Worm (Caenorhabditis elegans): ENCODE data around the gene C54F6.12.
A peak's percentile ranks its signal among the peaks of the same experiment; 100 is the strongest.

C54F6.12 gene

ce11 chrV:7538018-7538417, at the start of gene C54F6.12:
TSS of gene C54F6.12 (minus strand) at chrV:7538118.
- TF ChIP-seq him-1 (tag; optimal IDR thresholded peaks at IDR 0.05) (no peak), dao-5 (tag; optimal IDR thresholded peaks at IDR 0.05) (no peak), W03F9.2 (tag; optimal IDR thresholded peaks at IDR 0.05) (no peak)

- TF ChIP-seq dao-5 (tag; optimal IDR thresholded peaks at IDR 0.05) (no peak), him-1 (tag; optimal IDR thresholded peaks at IDR 0.05) (no peak), W03F9.2 (tag; optimal IDR thresholded peaks at IDR 0.05) (peak; percentile 64)
Observed at ce11 chrV:7587637-7588036, 49.7 kb upstream of the C54F6.12 start, which contains the start of the genes F19F10.11 and C50E3.5. TSS of gene F19F10.11 (minus strand) at chrV:7587704. TSS of gene C50E3.5 (plus strand) at chrV:7587996.

ce11 chrV:7580378-7580777, 42.5 kb upstream of the C54F6.12 start, which contains the start of gene ets-6:
TSS of gene ets-6 (minus strand) at chrV:7580546.
- no peak for TF ChIP-seq him-1 (tag; optimal IDR thresholded peaks at IDR 0.05)
- peak; percentile 28 for TF ChIP-seq W03F9.2 (tag; optimal IDR thresholded peaks at IDR 0.05)

ce11 chrV:7575563-7575962, 37.6 kb upstream of the C54F6.12 start, which contains the start of the genes snu-66 and ints-9:
TSS of gene snu-66 (minus strand) at chrV:7575670.
TSS of gene ints-9 (plus strand) at chrV:7575802.
- TF ChIP-seq W03F9.2 (tag; optimal IDR thresholded peaks at IDR 0.05): no peak
- TF ChIP-seq him-1 (tag; optimal IDR thresholded peaks at IDR 0.05): no peak

ce11 chrV:7570955-7571354, 33.0 kb upstream of the C54F6.12 start, which contains the start of gene F19F10.14:
TSS of gene F19F10.14 (minus strand) at chrV:7571055.
- TF ChIP-seq W03F9.2 (tag; optimal IDR thresholded peaks at IDR 0.05): no peak

ce11 chrV:7570290-7570689, 32.4 kb upstream of the C54F6.12 start, which contains the start of gene clec-212:
TSS of gene clec-212 (minus strand) at chrV:7570390.
- no peak for TF ChIP-seq dao-5 (tag; optimal IDR thresholded peaks at IDR 0.05)

ce11 chrV:7562947-7563346, 25.0 kb upstream of the C54F6.12 start, which contains the start of gene F19F10.1:
TSS of gene F19F10.1 (plus strand) at chrV:7563247.
- TF ChIP-seq W03F9.2 (tag; optimal IDR thresholded peaks at IDR 0.05) (no peak), him-1 (tag; optimal IDR thresholded peaks at IDR 0.05) (no peak), dao-5 (tag; optimal IDR thresholded peaks at IDR 0.05) (no peak)

ce11 chrV:7558693-7559092, 20.8 kb upstream of the C54F6.12 start, which contains the start of gene ets-7:
TSS of gene ets-7 (minus strand) at chrV:7558793.
- no peak for TF ChIP-seq him-1 (tag; optimal IDR thresholded peaks at IDR 0.05)
- TF ChIP-seq W03F9.2 (tag; optimal IDR thresholded peaks at IDR 0.05): no peak
- TF ChIP-seq dao-5 (tag; optimal IDR thresholded peaks at IDR 0.05): no peak

ce11 chrV:7555875-7556274, 18.0 kb upstream of the C54F6.12 start:
- TF ChIP-seq dao-5 (tag; optimal IDR thresholded peaks at IDR 0.05) (no peak), him-1 (tag; optimal IDR thresholded peaks at IDR 0.05) (no peak), W03F9.2 (tag; optimal IDR thresholded peaks at IDR 0.05) (no peak)

- TF ChIP-seq dao-5 (tag; optimal IDR thresholded peaks at IDR 0.05): no peak
- TF ChIP-seq him-1 (tag; optimal IDR thresholded peaks at IDR 0.05): no peak
- TF ChIP-seq W03F9.2 (tag; optimal IDR thresholded peaks at IDR 0.05): no peak
Observed at ce11 chrV:7553873-7554362, 16.0 kb upstream of the C54F6.12 start, which contains the start of gene ttr-10. TSS of gene ttr-10 (minus strand) at chrV:7553923.

ce11 chrV:7551821-7552220, 13.9 kb upstream of the C54F6.12 start, which contains the start of gene F19F10.3:
TSS of gene F19F10.3 (plus strand) at chrV:7552121.
- no peak for TF ChIP-seq dao-5 (tag; optimal IDR thresholded peaks at IDR 0.05)
- no peak for TF ChIP-seq W03F9.2 (tag; optimal IDR thresholded peaks at IDR 0.05)
- TF ChIP-seq him-1 (tag; optimal IDR thresholded peaks at IDR 0.05): no peak

- no peak for TF ChIP-seq him-1 (tag; optimal IDR thresholded peaks at IDR 0.05)
- no peak for TF ChIP-seq W03F9.2 (tag; optimal IDR thresholded peaks at IDR 0.05)
- no peak for TF ChIP-seq dao-5 (tag; optimal IDR thresholded peaks at IDR 0.05)
Observed at ce11 chrV:7548017-7548416, 10.1 kb upstream of the C54F6.12 start.

ce11 chrV:7547479-7547878, 9.6 kb upstream of the C54F6.12 start, which contains the start of gene ftn-1:
TSS of gene ftn-1 (minus strand) at chrV:7547579.
- TF ChIP-seq dao-5 (tag; optimal IDR thresholded peaks at IDR 0.05): no peak
- TF ChIP-seq W03F9.2 (tag; optimal IDR thresholded peaks at IDR 0.05): no peak
- TF ChIP-seq him-1 (tag; optimal IDR thresholded peaks at IDR 0.05): no peak

ce11 chrV:7545187-7545586, 7.3 kb upstream of the C54F6.12 start, which contains the start of the genes C54F6.19 and nhx-3:
TSS of gene C54F6.19 (plus strand) at chrV:7545487.
TSS of gene nhx-3 (minus strand) at chrV:7545523.
- TF ChIP-seq dao-5 (tag; optimal IDR thresholded peaks at IDR 0.05) (no peak), him-1 (tag; optimal IDR thresholded peaks at IDR 0.05) (no peak), W03F9.2 (tag; optimal IDR thresholded peaks at IDR 0.05) (no peak)

ce11 chrV:7543728-7544127, 5.8 kb upstream of the C54F6.12 start:
- TF ChIP-seq W03F9.2 (tag; optimal IDR thresholded peaks at IDR 0.05) (no peak), dao-5 (tag; optimal IDR thresholded peaks at IDR 0.05) (no peak), him-1 (tag; optimal IDR thresholded peaks at IDR 0.05) (no peak)
